Worm (Caenorhabditis elegans) whole organism, early embryonic: Measurements from ENCODE around the gene gar-3.

ENCODE experiments used
- B0310.2 ChIP-seq: sonication (generic microtip); optimal IDR thresholded peaks from 2 replicates; lab custom pipeline; 2016; ENCODE audit warnings: mild to moderate bottlenecking, missing genetic modification characterization, missing compliant biosample characterization
- F13C5.2 ChIP-seq: sonication (generic microtip); optimal IDR thresholded peaks from 2 replicates; lab custom pipeline; 2017; ENCODE audit warnings: mild to moderate bottlenecking, missing genetic modification characterization, inconsistent platforms, missing compliant biosample characterization
- aly-1 ChIP-seq: sonication (generic microtip); optimal IDR thresholded peaks from 2 replicates; lab custom pipeline; 2016; ENCODE audit warnings: missing genetic modification characterization, missing compliant biosample characterization
- ama-1 ChIP-seq: fragments of 150-350 bp; optimal IDR thresholded peaks from 2 replicates; lab custom pipeline; 2014
- ceh-13 ChIP-seq: fragments of 200-800 bp; sonication (Bioruptor generic); optimal IDR thresholded peaks from 2 replicates; lab custom pipeline; 2018; ENCODE audit warnings: mild to moderate bottlenecking, missing genetic modification characterization, missing compliant biosample characterization
- ceh-36 ChIP-seq: sonication (generic microtip); optimal IDR thresholded peaks from 2 replicates; lab custom pipeline; 2016; ENCODE audit warnings: missing genetic modification characterization, inconsistent platforms, missing compliant biosample characterization
- ets-7 ChIP-seq: sonication (generic microtip); optimal IDR thresholded peaks from 2 replicates; lab custom pipeline; 2016; ENCODE audit warnings: missing genotype, missing genetic modification characterization, missing compliant biosample characterization
- flt-1 ChIP-seq: fragments of 200-800 bp; sonication (Bioruptor generic); IDR thresholded peaks from 2 replicates; pipeline ENCODE4 v1.3.6; 2022; ENCODE audit warnings: missing genetic modification characterization, missing compliant biosample characterization
- hmbx-1 ChIP-seq: sonication (generic microtip); optimal IDR thresholded peaks from 2 replicates; lab custom pipeline; 2016; ENCODE audit warnings: mild to moderate bottlenecking, missing genetic modification characterization, missing compliant biosample characterization
- hmg-4 ChIP-seq: fragments of 200-800 bp; sonication (Bioruptor generic); optimal IDR thresholded peaks from 2 replicates; lab custom pipeline; 2018; ENCODE audit warnings: mild to moderate bottlenecking, missing genetic modification characterization, missing compliant biosample characterization
- hnd-1 ChIP-seq: sonication (generic microtip); optimal IDR thresholded peaks from 2 replicates; lab custom pipeline; 2016; ENCODE audit warnings: missing genetic modification characterization, missing compliant biosample characterization
- pes-1 ChIP-seq: fragments of 200-800 bp; sonication (Bioruptor generic); IDR thresholded peaks from 2 replicates; pipeline ENCODE4 v1.3.6; 2022; ENCODE audit warnings: missing genetic modification reagents, missing genetic modification characterization, missing compliant biosample characterization
- scrt-1 ChIP-seq: fragments of 200-800 bp; sonication (Bioruptor generic); IDR thresholded peaks from 2 replicates; pipeline ENCODE4 v1.3.6; 2022; ENCODE audit warnings: missing genetic modification characterization, missing compliant biosample characterization
- sea-1 ChIP-seq: fragments of 200-800 bp; sonication (Bioruptor generic); conservative IDR thresholded peaks from 2 replicates; pipeline ENCODE4 v1.3.6; 2022; ENCODE audit warnings: missing genetic modification characterization, missing compliant biosample characterization
- tbx-11 ChIP-seq: fragments of 200-800 bp; sonication (Bioruptor generic); IDR thresholded peaks from 2 replicates; pipeline ENCODE4 v1.3.6; 2022; ENCODE audit warnings: missing genetic modification characterization, missing compliant biosample characterization
- tbx-37 ChIP-seq: fragments of 200-800 bp; sonication (Bioruptor generic); conservative IDR thresholded peaks from 2 replicates; pipeline ENCODE4 v1.3.6; 2022; ENCODE audit warnings: missing genetic modification reagents, missing genetic modification characterization, missing compliant biosample characterization
- tra-4 ChIP-seq: sonication (generic microtip); optimal IDR thresholded peaks from 2 replicates; lab custom pipeline; 2017; ENCODE audit warnings: missing genetic modification characterization, missing compliant biosample characterization

Gene gar-3

DNA sequence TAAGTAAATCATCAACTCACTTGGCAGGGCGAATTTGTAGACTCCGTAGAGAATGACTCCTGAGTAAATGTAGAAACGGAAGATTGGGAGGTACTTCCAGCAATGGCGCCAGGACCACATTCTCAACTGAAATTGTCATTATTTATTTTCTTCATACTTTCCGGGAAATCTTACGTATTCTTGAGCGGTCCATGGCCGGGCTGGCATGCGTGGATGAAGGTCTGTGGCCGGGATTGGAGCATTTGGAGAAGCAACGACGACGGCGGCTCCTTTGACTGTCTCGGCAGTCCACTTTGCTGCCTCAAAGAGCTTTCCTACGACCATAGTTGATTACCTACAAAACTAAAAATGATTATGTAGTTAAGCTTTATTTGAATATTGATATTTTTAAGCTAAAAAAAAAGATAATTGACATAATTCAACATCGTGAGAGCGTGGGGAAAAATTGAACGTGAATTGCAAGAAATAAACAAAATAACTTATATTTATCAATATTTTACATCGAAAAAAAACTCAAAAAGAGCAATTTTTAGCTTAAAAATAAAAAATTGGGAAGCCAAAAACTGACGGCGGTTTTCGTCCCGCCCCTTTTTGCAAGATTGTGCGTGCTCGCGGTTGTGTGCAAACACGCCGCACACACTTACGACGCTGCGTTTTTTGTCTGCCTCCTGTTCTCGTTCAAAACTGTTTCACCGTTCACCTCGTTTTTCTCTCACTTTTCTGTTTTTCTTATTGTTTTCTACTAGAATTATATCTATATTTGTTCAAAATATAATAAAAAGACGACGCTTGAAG is 55.5 kb downstream of the gar-3 start, which contains the start of gene ril-1:
Gene ril-1 (minus strand): TSS at position 342 of the 795 bp plus-strand sequence.
- TF ChIP-seq F13C5.2 (tag; lab: Kevin White, UChicago): peak; percentile 51
- TF ChIP-seq ceh-13 (GFP tag; lab: Kevin White, UChicago): peak; percentile 32
- peak; percentile 8 for TF ChIP-seq hnd-1 (tag; lab: Kevin White, UChicago)
- no peak; the same call in 1 of the 2 replicates for TF ChIP-seq tbx-37 (GFP tag; lab: Robert Waterston, UW)
- TF ChIP-seq tbx-11 (GFP tag; lab: Robert Waterston, UW): no peak
- no peak for TF ChIP-seq ceh-36 (tag; lab: Kevin White, UChicago)
- no peak; the same call in 1 of the 2 replicates for TF ChIP-seq pes-1
- no peak for TF ChIP-seq hmbx-1
- TF ChIP-seq sea-1 (GFP tag; lab: Robert Waterston, UW): 0 out of 2 replicates have a peak, but pooled peaks have one; percentile 54

DNA sequence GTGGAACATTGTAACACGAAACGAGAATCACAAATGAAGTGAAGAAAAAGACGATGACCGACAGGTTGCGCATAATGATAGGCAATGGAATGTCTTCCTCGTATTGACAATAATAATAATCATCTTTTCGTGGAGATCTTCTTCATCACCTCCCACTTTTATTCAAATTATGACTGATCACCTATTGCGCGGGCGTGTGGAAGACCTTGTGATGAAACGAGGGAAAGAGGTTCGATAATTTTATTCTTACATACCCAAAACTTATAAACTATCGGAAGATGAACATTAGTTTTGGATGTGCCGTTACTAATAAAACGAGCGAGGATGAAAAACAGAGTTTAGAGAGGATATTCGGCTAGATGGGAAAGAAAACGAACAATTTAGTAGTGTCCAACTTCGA is 56.4 kb downstream of the gar-3 start, which contains the start of gene C53A5.2:
Gene C53A5.2 (minus strand): TSS at position 101 of the 400 bp plus-strand sequence.
- TF ChIP-seq tra-4 (tag; lab: Kevin White, UChicago) (no peak), tbx-11 (GFP tag; lab: Robert Waterston, UW) (no peak), pes-1 (no peak), hmg-4 (GFP tag; lab: Kevin White, UChicago) (no peak), ceh-13 (GFP tag; lab: Kevin White, UChicago) (no peak), ceh-36 (tag; lab: Kevin White, UChicago) (no peak), flt-1 (GFP tag; lab: Robert Waterston, UW) (no peak), scrt-1 (GFP tag; lab: Robert Waterston, UW) (no peak), hmbx-1 (no peak), aly-1 (tag; lab: Kevin White, UChicago) (no peak), sea-1 (GFP tag; lab: Robert Waterston, UW) (no peak), ama-1 (lab: Kevin White, UChicago) (no peak), hnd-1 (tag; lab: Kevin White, UChicago) (no peak), F13C5.2 (tag; lab: Kevin White, UChicago) (no peak), ets-7 (no peak), B0310.2 (tag; lab: Kevin White, UChicago) (no peak), tbx-37 (GFP tag; lab: Robert Waterston, UW) (no peak)

DNA sequence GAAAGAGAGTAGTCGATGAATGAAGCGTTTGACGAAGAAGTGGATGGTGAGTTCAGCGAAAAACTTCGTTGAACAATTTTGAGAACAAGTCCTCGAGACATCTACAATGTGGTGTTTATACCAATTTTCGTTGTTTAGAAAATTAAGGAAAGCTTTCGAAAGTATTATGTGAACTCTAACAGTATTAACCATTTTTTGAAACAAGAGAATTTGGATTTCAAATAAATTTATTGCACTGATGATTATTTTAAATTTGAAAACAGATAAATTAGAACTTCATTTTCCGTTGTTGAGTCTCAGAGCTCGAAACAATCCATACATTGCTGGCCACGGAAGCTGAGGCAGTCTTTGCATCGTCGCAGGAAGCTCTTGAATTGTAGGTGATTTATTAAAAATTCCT is 57.0 kb downstream of the gar-3 start, which contains the start of gene C53A5.16:
Gene C53A5.16 (minus strand): TSS at position 101 of the 400 bp plus-strand sequence.
- TF ChIP-seq pes-1 (no peak), aly-1 (tag; lab: Kevin White, UChicago) (no peak), tbx-11 (GFP tag; lab: Robert Waterston, UW) (no peak), hmg-4 (GFP tag; lab: Kevin White, UChicago) (no peak), ceh-36 (tag; lab: Kevin White, UChicago) (no peak), ama-1 (lab: Kevin White, UChicago) (no peak), flt-1 (GFP tag; lab: Robert Waterston, UW) (no peak), B0310.2 (tag; lab: Kevin White, UChicago) (no peak), ets-7 (no peak), F13C5.2 (tag; lab: Kevin White, UChicago) (no peak), tra-4 (tag; lab: Kevin White, UChicago) (no peak), hnd-1 (tag; lab: Kevin White, UChicago) (no peak), scrt-1 (GFP tag; lab: Robert Waterston, UW) (no peak)

DNA sequence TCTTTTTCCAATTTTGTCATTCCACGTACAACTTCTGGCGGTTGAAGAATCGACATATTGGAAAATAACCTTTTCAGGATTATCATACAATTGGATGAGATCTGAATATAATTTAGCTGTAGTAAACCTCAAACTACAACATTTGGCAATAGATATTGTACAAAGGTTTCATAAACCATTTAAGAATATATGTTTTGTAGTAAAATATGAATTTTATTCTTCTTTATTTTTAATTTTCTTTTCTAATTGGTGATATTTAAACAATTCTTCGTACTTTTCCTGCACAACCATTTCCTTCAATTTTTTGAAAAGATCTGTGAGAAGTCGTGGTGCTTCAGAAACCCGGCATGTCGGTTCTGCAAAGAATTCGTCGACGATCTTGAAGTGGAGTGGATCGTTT is 58.5 kb downstream of the gar-3 start, which contains the start of gene C53A5.17:
Gene C53A5.17 (minus strand): TSS at position 101 of the 400 bp plus-strand sequence.
- TF ChIP-seq B0310.2 (tag; lab: Kevin White, UChicago) (no peak), tbx-37 (GFP tag; lab: Robert Waterston, UW) (no peak), hmg-4 (GFP tag; lab: Kevin White, UChicago) (no peak), scrt-1 (GFP tag; lab: Robert Waterston, UW) (no peak), F13C5.2 (tag; lab: Kevin White, UChicago) (no peak), tbx-11 (GFP tag; lab: Robert Waterston, UW) (no peak), flt-1 (GFP tag; lab: Robert Waterston, UW) (no peak), hmbx-1 (no peak), ets-7 (no peak), tra-4 (tag; lab: Kevin White, UChicago) (no peak), ceh-36 (tag; lab: Kevin White, UChicago) (no peak), sea-1 (GFP tag; lab: Robert Waterston, UW) (no peak), pes-1 (no peak), ceh-13 (GFP tag; lab: Kevin White, UChicago) (no peak)

DNA sequence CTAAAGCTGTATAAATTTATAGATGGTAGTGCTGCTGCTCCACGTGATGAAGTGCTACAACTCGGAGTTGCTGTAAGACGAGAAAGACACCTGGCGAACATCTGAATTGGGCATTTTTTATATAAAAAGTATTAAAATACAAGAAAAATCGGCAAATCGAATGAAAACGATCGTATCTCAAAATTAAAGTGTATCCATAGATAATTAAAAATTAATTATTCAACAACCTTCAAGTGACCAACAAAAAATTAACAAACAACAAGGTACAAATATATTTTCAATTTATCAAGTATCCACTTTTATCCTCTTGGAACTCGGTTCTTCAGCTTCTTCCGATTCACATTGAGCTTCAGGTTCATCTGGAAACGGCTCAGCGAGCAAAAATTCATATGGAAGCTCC is 60.3 kb downstream of the gar-3 start, which contains the start of gene R02D5.8:
Gene R02D5.8 (minus strand): TSS at position 101 of the 400 bp plus-strand sequence.
- TF ChIP-seq ama-1 (lab: Kevin White, UChicago) (no peak), ceh-36 (tag; lab: Kevin White, UChicago) (no peak), B0310.2 (tag; lab: Kevin White, UChicago) (no peak), hmg-4 (GFP tag; lab: Kevin White, UChicago) (no peak), ets-7 (no peak), hnd-1 (tag; lab: Kevin White, UChicago) (no peak), F13C5.2 (tag; lab: Kevin White, UChicago) (no peak), scrt-1 (GFP tag; lab: Robert Waterston, UW) (no peak), tbx-37 (GFP tag; lab: Robert Waterston, UW) (no peak), aly-1 (tag; lab: Kevin White, UChicago) (no peak), hmbx-1 (no peak), tbx-11 (GFP tag; lab: Robert Waterston, UW) (no peak), sea-1 (GFP tag; lab: Robert Waterston, UW) (no peak), flt-1 (GFP tag; lab: Robert Waterston, UW) (no peak), tra-4 (tag; lab: Kevin White, UChicago) (no peak), ceh-13 (GFP tag; lab: Kevin White, UChicago) (no peak), pes-1 (no peak)

DNA sequence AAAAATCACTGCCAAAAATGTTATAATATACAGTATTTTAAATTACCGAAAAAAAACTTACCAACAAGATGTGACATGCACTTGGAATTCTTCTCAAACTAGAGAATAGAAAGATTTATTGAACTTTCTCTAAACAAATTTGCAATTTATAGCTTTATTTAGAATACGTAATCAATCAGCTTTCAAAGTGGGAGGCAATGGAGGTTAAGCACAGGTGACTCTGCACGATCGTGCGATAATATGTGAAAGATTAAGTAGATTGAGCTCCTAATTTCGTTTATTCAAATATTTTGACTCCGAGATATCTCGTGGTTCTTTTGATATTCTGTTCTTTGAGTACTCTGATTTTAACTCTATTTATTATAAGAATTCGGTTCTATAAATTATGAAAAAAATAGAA is 61.5 kb downstream of the gar-3 start, which contains the start of gene R02D5.6:
Gene R02D5.6 (minus strand): TSS at position 101 of the 400 bp plus-strand sequence.
- TF ChIP-seq pes-1 (no peak), aly-1 (tag; lab: Kevin White, UChicago) (no peak), ceh-13 (GFP tag; lab: Kevin White, UChicago) (no peak), B0310.2 (tag; lab: Kevin White, UChicago) (no peak), scrt-1 (GFP tag; lab: Robert Waterston, UW) (no peak), ama-1 (lab: Kevin White, UChicago) (no peak), flt-1 (GFP tag; lab: Robert Waterston, UW) (no peak), hnd-1 (tag; lab: Kevin White, UChicago) (no peak), tbx-37 (GFP tag; lab: Robert Waterston, UW) (no peak), sea-1 (GFP tag; lab: Robert Waterston, UW) (no peak), ceh-36 (tag; lab: Kevin White, UChicago) (no peak), hmg-4 (GFP tag; lab: Kevin White, UChicago) (no peak), tbx-11 (GFP tag; lab: Robert Waterston, UW) (no peak), F13C5.2 (tag; lab: Kevin White, UChicago) (no peak)
